Worm (Caenorhabditis elegans) whole organism, dauer: ENCODE measurements around the gene Y38H6C.15.

Experiments
- unc-62 ChIP-seq: sonication (generic microtip); optimal IDR thresholded peaks from 2 replicates; lab custom pipeline; 2017; ENCODE audit warnings: missing biosample characterization, missing genetic modification reagents, missing genetic modification characterization

The Y38H6C.15 gene

ce11 chrV:20499642-20500041 is 36.5 kb downstream of the Y38H6C.15 start:
- no peak for TF ChIP-seq unc-62 (GFP tag; lab: Kevin White, UChicago)

DNA sequence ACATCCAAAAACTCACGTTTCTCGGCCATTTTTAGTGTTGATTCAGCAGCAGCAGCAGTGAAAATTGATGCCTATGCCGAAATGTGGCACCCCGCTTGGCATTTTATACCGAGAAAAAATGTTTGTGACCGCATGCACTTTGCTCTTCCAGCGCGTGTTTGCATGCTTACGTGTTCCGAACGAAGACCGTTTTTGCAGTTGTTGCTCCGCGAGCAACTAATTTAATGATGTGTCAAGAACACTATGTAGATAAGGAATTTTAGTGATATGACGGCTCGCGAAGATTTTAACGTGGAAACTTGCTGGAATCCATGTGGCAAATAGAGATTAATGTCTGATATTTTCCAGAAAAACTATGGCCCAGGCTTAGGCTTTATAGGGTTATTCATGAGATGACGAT is 37.1 kb downstream of the Y38H6C.15 start, which contains the start of gene dct-16:
dct-16 (minus strand) TSS at position 78 of the 400 bp plus-strand sequence.
- no peak for TF ChIP-seq unc-62 (GFP tag; lab: Kevin White, UChicago)

DNA sequence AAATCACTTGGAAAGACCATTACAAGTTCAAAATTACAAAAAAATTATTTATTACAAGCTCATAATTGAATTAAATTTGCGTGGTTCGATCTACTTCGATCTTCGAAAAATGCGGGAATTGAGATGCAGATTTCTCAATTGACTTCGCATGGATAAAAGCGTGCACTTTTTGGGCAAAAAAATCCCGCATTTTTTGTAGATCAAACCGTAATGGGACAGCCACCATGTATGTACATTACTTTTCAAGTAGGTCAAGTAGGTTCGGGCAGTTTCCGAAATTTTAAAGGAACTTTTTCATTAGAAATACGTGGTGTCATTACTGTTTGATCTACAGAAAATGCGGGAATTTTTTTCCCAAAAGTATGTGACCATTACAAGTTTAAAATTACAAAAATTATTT is 38.6 kb downstream of the Y38H6C.15 start:
- TF ChIP-seq unc-62 (GFP tag; lab: Kevin White, UChicago), result no peak

DNA sequence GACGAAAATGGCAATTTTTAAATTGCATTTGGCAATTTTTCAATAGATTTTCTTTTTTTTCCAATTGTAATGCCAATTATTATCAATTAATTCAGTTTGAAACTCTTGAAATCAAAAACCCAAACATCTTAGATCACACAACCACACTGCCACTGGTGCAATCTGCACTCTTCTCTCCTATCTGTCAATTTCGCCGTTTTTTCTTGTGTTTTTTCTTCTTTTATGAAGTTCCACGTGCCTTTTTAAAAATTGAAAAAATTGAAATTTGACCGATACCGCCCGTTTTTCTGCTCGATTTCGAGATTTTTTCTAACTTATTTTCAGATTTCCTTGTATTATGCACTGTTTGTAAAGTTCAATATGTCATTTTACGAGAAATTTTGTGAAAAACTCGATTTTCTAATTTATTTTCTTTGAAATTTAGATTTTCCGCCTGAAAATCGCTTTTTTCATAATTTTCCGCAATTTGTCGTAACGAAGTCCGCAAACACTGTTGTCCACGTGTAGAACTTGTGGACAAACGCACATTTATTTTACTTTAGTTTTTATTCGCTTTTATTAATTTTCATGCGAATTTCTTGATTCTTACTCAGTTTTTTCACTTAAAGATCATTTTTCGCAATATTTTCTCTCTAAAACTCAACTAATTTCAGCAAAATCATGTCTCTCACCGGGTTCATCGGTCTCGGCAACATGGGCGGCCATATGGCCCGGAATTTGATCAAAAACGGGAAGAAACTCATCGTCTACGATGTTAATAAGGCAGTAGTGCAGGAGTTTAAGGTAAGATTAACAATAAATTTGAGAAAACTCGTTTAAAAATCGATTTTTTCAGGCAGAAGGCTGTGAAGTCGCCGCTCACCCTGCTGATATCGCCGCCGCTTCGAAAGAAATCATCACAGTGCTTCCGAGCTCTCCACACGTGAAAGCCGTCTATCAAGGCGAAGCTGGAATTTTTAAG is 42.6 kb downstream of the Y38H6C.15 start, which contains the start of gene B0250.5:
B0250.5 (plus strand) TSS at position 654 of the 961 bp plus-strand sequence.
- TF ChIP-seq unc-62 (GFP tag; lab: Kevin White, UChicago), result no peak

DNA sequence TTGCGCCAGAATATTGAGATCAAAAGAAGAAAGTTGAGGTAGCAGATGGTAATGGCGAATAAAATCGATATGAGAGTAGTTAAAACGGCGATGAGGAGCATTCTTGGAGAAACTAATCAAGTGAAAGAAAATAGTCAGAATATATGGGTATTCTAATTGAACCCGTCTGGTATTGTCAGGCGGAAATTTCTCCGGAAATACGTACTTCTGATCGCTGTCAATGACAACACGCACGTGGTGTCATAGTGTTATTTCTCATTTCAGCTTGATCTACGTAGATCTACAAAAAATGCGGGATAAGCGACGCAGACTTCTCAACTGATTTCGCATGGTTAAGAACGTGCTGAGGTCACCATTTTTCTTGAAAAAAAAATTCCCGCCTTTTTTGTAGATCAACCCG is 43.7 kb downstream of the Y38H6C.15 start, which contains the start of gene srbc-79:
srbc-79 (minus strand) TSS at position 101 of the 400 bp plus-strand sequence.
- TF ChIP-seq unc-62 (GFP tag; lab: Kevin White, UChicago), result no peak

- no peak for TF ChIP-seq unc-62 (GFP tag; lab: Kevin White, UChicago)
Observed at ce11 chrV:20489102-20489501, 47.0 kb downstream of the Y38H6C.15 start, which contains the start of gene srbc-78. Gene srbc-78 (minus strand): TSS chrV:20489202.

DNA sequence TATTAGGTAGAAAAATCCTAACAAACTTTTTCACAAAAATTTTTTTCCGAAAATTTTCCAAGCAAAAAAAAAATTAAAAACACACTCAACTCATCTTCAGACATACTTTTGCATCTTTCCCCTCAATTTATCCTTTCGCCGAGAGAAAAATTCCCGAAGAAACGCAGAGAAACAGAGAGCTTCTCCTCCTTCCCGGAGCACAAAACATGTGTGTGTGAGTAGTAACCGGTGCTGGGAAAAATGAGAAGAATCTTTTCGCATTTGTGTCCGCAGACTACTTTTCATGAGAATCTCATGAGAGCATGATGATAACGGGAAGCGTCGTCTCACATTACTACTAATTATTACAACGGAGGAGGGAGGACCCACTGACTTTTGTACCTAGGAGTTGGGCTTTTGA is 49.6 kb downstream of the Y38H6C.15 start:
- no peak for TF ChIP-seq unc-62 (GFP tag; lab: Kevin White, UChicago)

ce11 chrV:20485285-20485684 is 50.8 kb downstream of the Y38H6C.15 start, which contains the start of gene dhcr-7:
Gene dhcr-7 (minus strand): TSS chrV:20485385.
- no peak for TF ChIP-seq unc-62 (GFP tag; lab: Kevin White, UChicago)
